Worm (Caenorhabditis elegans): ENCODE data around the gene spe-36.

The spe-36 gene

ce11 chrIV:11574331-11574730 is 17.7 kb downstream of the spe-36 start:
- no peak for TF ChIP-seq unc-130 (GFP tag; optimal IDR thresholded peaks at IDR 0.05)
- no peak for TF ChIP-seq ceh-28 (tag; optimal IDR thresholded peaks at IDR 0.05)
- peak; percentile 95 for TF ChIP-seq aha-1 (tag)
- peak in 1 of 2 experiments; percentile 84 for TF ChIP-seq unc-62 (GFP tag; optimal IDR thresholded peaks at IDR 0.05 in 1 of 2)
- TF ChIP-seq unc-62 (tag; optimal IDR thresholded peaks at IDR 0.05), result no peak
- no peak for TF ChIP-seq lir-3 (tag; optimal IDR thresholded peaks at IDR 0.05)
- TF ChIP-seq skn-1 (tag; optimal IDR thresholded peaks at IDR 0.05), result no peak

ce11 chrIV:11572524-11572923 is 19.5 kb downstream of the spe-36 start:
- TF ChIP-seq ctbp-1 (GFP tag; IDR thresholded peaks at IDR 0.05), result no peak
- TF ChIP-seq mxl-3 (GFP tag; optimal IDR thresholded peaks at IDR 0.05), result peak; percentile 17

- no peak for TF ChIP-seq cey-2 (tag; optimal IDR thresholded peaks at IDR 0.05; ENCODE audit: borderline replicate concordance, insufficient read depth)
- peak; percentile 2 for TF ChIP-seq hlh-30 (tag; optimal IDR thresholded peaks at IDR 0.05; ENCODE audit: insufficient read depth)
- 0 out of 2 replicates have a peak, but pooled peaks have one; percentile 23 for TF ChIP-seq egl-43 (GFP tag; IDR thresholded peaks at IDR 0.05)
- peak in 1 of 2 experiments; percentile 97 for TF ChIP-seq unc-62 (GFP tag; optimal IDR thresholded peaks at IDR 0.05 in 1 of 2)
- TF ChIP-seq unc-62 (tag; optimal IDR thresholded peaks at IDR 0.05), result no peak
- peak; percentile 18 for TF ChIP-seq mes-2 (tag; optimal IDR thresholded peaks at IDR 0.05; ENCODE audit: poor library complexity, severe bottlenecking)
- peak; percentile 88 for TF ChIP-seq aha-1 (tag)
- TF ChIP-seq hlh-11 (tag; optimal IDR thresholded peaks at IDR 0.05), result no peak
- TF ChIP-seq mep-1 (tag; optimal IDR thresholded peaks at IDR 0.05), result peak; percentile 22
- no peak for TF ChIP-seq ceh-44 (GFP tag; IDR thresholded peaks at IDR 0.05)
Observed at ce11 chrIV:11571374-11571839, 20.7 kb downstream of the spe-36 start.

ce11 chrIV:11570200-11570599 is 21.9 kb downstream of the spe-36 start, which contains the start of gene srgp-1:
Gene srgp-1 (plus strand): TSS chrIV:11570500.
- TF ChIP-seq dmd-8 (GFP tag; IDR thresholded peaks at IDR 0.05) (no peak), F26F4.8 (GFP tag; conservative IDR thresholded peaks at IDR 0.05) (no peak), T20F7.1 (GFP tag; optimal IDR thresholded peaks at IDR 0.05) (no peak), zfp-3 (GFP tag; conservative IDR thresholded peaks at IDR 0.05) (no peak), dmd-9 (GFP tag; IDR thresholded peaks at IDR 0.05) (no peak), nhr-102 (tag; optimal IDR thresholded peaks at IDR 0.05) (no peak), mes-2 (tag; optimal IDR thresholded peaks at IDR 0.05; ENCODE audit: poor library complexity, severe bottlenecking) (no peak), tag-97 (GFP tag; IDR thresholded peaks at IDR 0.05) (no peak), pha-4 (GFP tag; IDR thresholded peaks at IDR 0.05) (no peak), pha-4 (tag; optimal IDR thresholded peaks at IDR 0.05) (no peak)

ce11 chrIV:11569795-11570194 is 22.3 kb downstream of the spe-36 start:
- TF ChIP-seq dmd-8 (GFP tag; IDR thresholded peaks at IDR 0.05) (no peak), aha-1 (tag) (peak; percentile 3)

ce11 chrIV:11568249-11568940 is 23.7 kb downstream of the spe-36 start:
- TF ChIP-seq aha-1 (tag), result peak; percentile 22
- no peak for TF ChIP-seq daf-16 (GFP tag; optimal IDR thresholded peaks at IDR 0.05)
- peak; percentile 8 for TF ChIP-seq daf-16 (tag; optimal IDR thresholded peaks at IDR 0.05)
- TF ChIP-seq snpc-4 (tag; optimal IDR thresholded peaks at IDR 0.05), result no peak
- TF ChIP-seq unc-62 (GFP tag; optimal IDR thresholded peaks at IDR 0.05 in 1 of 2), result peak in 1 of 2 experiments; percentile 96
- TF ChIP-seq unc-62 (tag; optimal IDR thresholded peaks at IDR 0.05), result no peak

ce11 chrIV:11566146-11566545 is 25.9 kb downstream of the spe-36 start, which contains the start of gene sec-24.1:
Gene sec-24.1 (minus strand): TSS chrIV:11566194.
- TF ChIP-seq nhr-48 (tag; optimal IDR thresholded peaks at IDR 0.05), result peak; percentile 61
- peak; percentile 99 to 100 for TF ChIP-seq lsy-2 (tag; optimal IDR thresholded peaks at IDR 0.05)
- no peak for TF ChIP-seq R02D3.7 (tag; optimal IDR thresholded peaks at IDR 0.05)
- TF ChIP-seq spr-3 (GFP tag; optimal IDR thresholded peaks at IDR 0.05), result peak; percentile 28
- no peak for TF ChIP-seq snpc-4 (tag; optimal IDR thresholded peaks at IDR 0.05)
- TF ChIP-seq php-3 (GFP tag; IDR thresholded peaks at IDR 0.05), result peak; percentile 65; the same call in 1 of the 2 replicates
- no peak for TF ChIP-seq F44E2.7 (GFP tag; IDR thresholded peaks at IDR 0.05)
- no peak for TF ChIP-seq Y75B8A.6 (GFP tag; IDR thresholded peaks at IDR 0.05)
- TF ChIP-seq ctbp-1 (GFP tag; IDR thresholded peaks at IDR 0.05), result peak; percentile 71
- TF ChIP-seq zip-2 (tag; optimal IDR thresholded peaks at IDR 0.05), result peak; percentile 54
- peak; percentile 77 for TF ChIP-seq arid-1 (GFP tag; conservative IDR thresholded peaks at IDR 0.05)
- no peak for TF ChIP-seq Y48G9A.11 (GFP tag; IDR thresholded peaks at IDR 0.05)
- peak; percentile 55; the same call in 1 of the 2 replicates for TF ChIP-seq madf-9 (GFP tag; conservative IDR thresholded peaks at IDR 0.05)
- TF ChIP-seq mep-1 (tag; optimal IDR thresholded peaks at IDR 0.05), result peak; percentile 92
